Worm (Caenorhabditis elegans) whole organism, young adult: ENCODE data around the gene Y71H2AM.1.

Experiments used
- F55B11.4 ChIP-seq: sonication (generic microtip); optimal IDR thresholded peaks from 2 replicates; lab custom pipeline; 2016; ENCODE audit warnings: missing compliant biosample characterization, missing genetic modification characterization, borderline replicate concordance; ENCODE audit not compliant: insufficient read depth
- T07F8.4 ChIP-seq: sonication (generic microtip); optimal IDR thresholded peaks from 2 replicates; lab custom pipeline; 2016; ENCODE audit warnings: mild to moderate bottlenecking, missing genetic modification characterization, moderate library complexity, missing compliant biosample characterization
- Y53G8AR.9 ChIP-seq: fragments of 200-800 bp; sonication (Bioruptor generic); conservative IDR thresholded peaks from 2 replicates; pipeline ENCODE4 v1.3.6; 2022; ENCODE audit warnings: missing genetic modification reagents, missing genetic modification characterization, missing compliant biosample characterization
- Y56A3A.18 ChIP-seq: fragments of 200-800 bp; sonication (Bioruptor generic); IDR thresholded peaks from 2 replicates; pipeline ENCODE4 v1.3.6; 2022; ENCODE audit warnings: missing genetic modification reagents, missing genetic modification characterization, missing compliant biosample characterization
- attf-5 ChIP-seq: fragments of 200-800 bp; sonication (Bioruptor generic); optimal IDR thresholded peaks from 2 replicates; lab custom pipeline; 2018; ENCODE audit warnings: mild to moderate bottlenecking, missing genetic modification characterization, missing compliant biosample characterization
- bed-2 ChIP-seq: fragments of 200-800 bp; sonication (Bioruptor generic); IDR thresholded peaks from 2 replicates; pipeline ENCODE4 v1.3.6; 2022; ENCODE audit warnings: missing genetic modification reagents, missing genetic modification characterization, missing compliant biosample characterization
- dox-1 ChIP-seq: fragments of 200-800 bp; sonication (Bioruptor generic); IDR thresholded peaks from 2 replicates; pipeline ENCODE4 v1.3.6; 2022; ENCODE audit warnings: missing genetic modification reagents, missing genetic modification characterization, missing compliant biosample characterization
- ets-4 ChIP-seq: fragments of 200-800 bp; sonication (Bioruptor generic); optimal IDR thresholded peaks from 2 replicates; lab custom pipeline; 2018; ENCODE audit warnings: mild to moderate bottlenecking, missing genetic modification characterization, missing compliant biosample characterization
- hlh-26 ChIP-seq: fragments of 200-800 bp; sonication (Bioruptor generic); conservative IDR thresholded peaks from 2 replicates; pipeline ENCODE4 v1.3.6; 2022; ENCODE audit warnings: missing genetic modification reagents, missing genetic modification characterization, missing compliant biosample characterization
- mes-4 ChIP-seq: sonication (generic microtip); optimal IDR thresholded peaks from 2 replicates; lab custom pipeline; 2016; ENCODE audit warnings: missing genotype, missing genetic modification characterization, missing compliant biosample characterization
- nfya-1 ChIP-seq: sonication (generic microtip); optimal IDR thresholded peaks from 2 replicates; lab custom pipeline; 2017; ENCODE audit warnings: antibody characterized with exemption, missing compliant biosample characterization, missing genetic modification characterization, borderline replicate concordance; ENCODE audit not compliant: insufficient read depth
- rec-8 ChIP-seq, 2 experiments: sonication (generic microtip); optimal IDR thresholded peaks; 2 replicates each; lab custom pipeline; 2016; ENCODE audit warnings: mild to moderate bottlenecking in 2 of 2, missing genetic modification characterization in 2 of 2, missing genetic modification reagents in 2 of 2, missing genotype in 2 of 2, missing biosample characterization in 1 of 2, missing compliant biosample characterization in 1 of 2, moderate library complexity in 1 of 2
- snpc-1.1 ChIP-seq: sonication (generic microtip); optimal IDR thresholded peaks from 2 replicates; lab custom pipeline; 2017; ENCODE audit warnings: missing genetic modification characterization, mild to moderate bottlenecking, missing compliant biosample characterization, antibody characterized with exemption, moderate library complexity, missing genotype, missing genetic modification reagents; ENCODE audit not compliant: insufficient read depth
- tbp1 ChIP-seq: fragments of 200-800 bp; sonication (Bioruptor generic); optimal IDR thresholded peaks from 2 replicates; lab custom pipeline; 2018; ENCODE audit warnings: mild to moderate bottlenecking, missing genetic modification characterization, missing compliant biosample characterization

DNA sequence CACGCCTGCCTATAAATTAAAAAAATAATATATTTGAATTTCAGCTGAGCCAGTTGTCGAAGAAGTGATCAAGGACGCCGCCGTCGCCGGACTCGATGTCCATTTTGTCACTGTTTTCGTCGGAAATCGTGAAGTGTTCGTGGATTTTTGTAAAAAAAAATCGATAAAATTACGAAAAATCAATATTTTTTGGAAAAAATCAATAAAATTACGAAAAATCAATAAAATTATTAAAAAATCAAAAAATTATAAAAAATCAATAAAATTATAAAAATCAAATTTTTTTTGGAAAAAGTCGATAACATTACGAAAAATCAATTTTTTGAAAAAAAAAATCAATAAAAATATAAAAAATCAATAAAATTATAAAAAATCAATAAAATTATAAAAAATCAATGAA is 8.1 kb downstream of the Y71H2AM.1 start:
- TF ChIP-seq mes-4 (no peak), tbp1 (GFP tag; lab: Kevin White, UChicago) (no peak), rec-8 (tag; optimal IDR thresholded peaks at IDR 0.05; lab: Kevin White, UChicago) (no peak), bed-2 (GFP tag; lab: Robert Waterston, UW) (no peak), snpc-1.1 (tag; lab: Kevin White, UChicago) (no peak), dox-1 (GFP tag; lab: Robert Waterston, UW) (no peak), Y56A3A.18 (GFP tag; lab: Robert Waterston, UW) (no peak), ets-4 (GFP tag; lab: Kevin White, UChicago) (no peak), hlh-26 (GFP tag; lab: Robert Waterston, UW) (no peak), attf-5 (GFP tag; lab: Kevin White, UChicago) (no peak), T07F8.4 (tag; lab: Kevin White, UChicago) (no peak), F55B11.4 (tag; lab: Kevin White, UChicago) (no peak), Y53G8AR.9 (no peak), nfya-1 (no peak)
